Fruit fly (Drosophila melanogaster) whole organism, embryonic: ENCODE measurements around the gene CG9926.

ENCODE experiments used
- ATbp ChIP-seq: fragments of 200-800 bp; sonication (Bioruptor generic); optimal IDR thresholded peaks from 2 replicates; lab custom pipeline; 2017; ENCODE audit warnings: missing biosample characterization, mild to moderate bottlenecking, missing genetic modification characterization, missing genetic modification reagents
- Aef1 ChIP-seq: fragments of 200-800 bp; sonication (Bioruptor generic); IDR thresholded peaks from 3 replicates; pipeline ENCODE4 v1.3.6; 2022; ENCODE audit warnings: missing biosample characterization, missing genetic modification characterization
- CG10267 ChIP-seq: fragments of 200-800 bp; sonication (Bioruptor generic); optimal IDR thresholded peaks from 2 replicates; lab custom pipeline; 2018; ENCODE audit warnings: missing biosample characterization, mild to moderate bottlenecking, missing genetic modification characterization, moderate library complexity
- CG11398 ChIP-seq: fragments of 200-800 bp; sonication (Bioruptor generic); optimal IDR thresholded peaks from 2 replicates; lab custom pipeline; 2016; ENCODE audit warnings: missing biosample characterization, missing genetic modification characterization
- CG12236 ChIP-seq: fragments of 200-800 bp; sonication (Bioruptor generic); optimal IDR thresholded peaks from 2 replicates; lab custom pipeline; 2016; ENCODE audit warnings: missing biosample characterization, missing genetic modification characterization
- CG12659 ChIP-seq: fragments of 200-800 bp; sonication (Bioruptor generic); optimal IDR thresholded peaks from 3 replicates; lab custom pipeline; 2017; ENCODE audit warnings: mild to moderate bottlenecking, missing biosample characterization, missing genetic modification reagents, missing genetic modification characterization
- CG12744 ChIP-seq: fragments of 200-800 bp; sonication (Bioruptor generic); optimal IDR thresholded peaks from 2 replicates; lab custom pipeline; 2016; ENCODE audit warnings: missing biosample characterization, missing genetic modification characterization
- CG13123 ChIP-seq: fragments of 200-800 bp; sonication (Bioruptor generic); optimal IDR thresholded peaks from 2 replicates; lab custom pipeline; 2016; ENCODE audit warnings: missing biosample characterization, missing genetic modification characterization
- CG13296 ChIP-seq: fragments of 200-800 bp; sonication (Bioruptor generic); optimal IDR thresholded peaks from 3 replicates; lab custom pipeline; 2018; ENCODE audit warnings: missing biosample characterization, mild to moderate bottlenecking, missing genetic modification characterization
- CG13894 ChIP-seq: fragments of 200-800 bp; sonication (Bioruptor generic); optimal IDR thresholded peaks from 3 replicates; lab custom pipeline; 2018; ENCODE audit warnings: missing biosample characterization, mild to moderate bottlenecking, missing genetic modification characterization, moderate library complexity
- CG1529 ChIP-seq: fragments of 200-800 bp; sonication (Bioruptor generic); optimal IDR thresholded peaks from 3 replicates; lab custom pipeline; 2018; ENCODE audit warnings: missing biosample characterization, missing genetic modification characterization
- CG17802 ChIP-seq: fragments of 200-800 bp; sonication (Bioruptor generic); optimal IDR thresholded peaks from 2 replicates; lab custom pipeline; 2018; ENCODE audit warnings: missing biosample characterization, mild to moderate bottlenecking, missing genetic modification characterization, moderate library complexity
- CG18262 ChIP-seq: fragments of 200-800 bp; optimal IDR thresholded peaks from 3 replicates; lab custom pipeline; 2019; ENCODE audit warnings: missing biosample characterization, mild to moderate bottlenecking, missing genetic modification characterization, moderate library complexity
- CG2120 ChIP-seq: fragments of 200-800 bp; sonication (Bioruptor generic); optimal IDR thresholded peaks from 3 replicates; lab custom pipeline; 2016; ENCODE audit warnings: missing biosample characterization, missing genetic modification characterization
- CG2129 ChIP-seq: fragments of 200-800 bp; sonication (Bioruptor generic); IDR thresholded peaks from 2 replicates; pipeline ENCODE4 v1.3.6; 2022; ENCODE audit warnings: missing biosample characterization, missing genetic modification characterization; ENCODE audit not compliant: partially characterized antibody
- CG30431 ChIP-seq: fragments of 200-800 bp; sonication (Bioruptor generic); optimal IDR thresholded peaks from 2 replicates; lab custom pipeline; 2017; ENCODE audit warnings: missing biosample characterization, missing genetic modification characterization
- CG31224 ChIP-seq: fragments of 200-800 bp; sonication (Bioruptor generic); IDR thresholded peaks from 2 replicates; pipeline ENCODE4 v1.3.6; 2022; ENCODE audit warnings: missing biosample characterization, missing genetic modification characterization
- CG3163 ChIP-seq: fragments of 200-800 bp; sonication (Bioruptor generic); optimal IDR thresholded peaks from 3 replicates; lab custom pipeline; 2016; ENCODE audit warnings: missing biosample characterization, missing genetic modification characterization
- CG32767 ChIP-seq: fragments of 200-800 bp; sonication (Bioruptor generic); IDR thresholded peaks from 2 replicates; pipeline ENCODE4 v1.3.6; 2022; ENCODE audit warnings: missing biosample characterization, missing genetic modification characterization
- CG33557 ChIP-seq: fragments of 200-800 bp; sonication (Bioruptor generic); optimal IDR thresholded peaks from 2 replicates; lab custom pipeline; 2019; ENCODE audit warnings: missing biosample characterization, mild to moderate bottlenecking, missing genetic modification characterization, moderate library complexity
- CG3726 ChIP-seq: fragments of 200-800 bp; sonication (Bioruptor generic); IDR thresholded peaks from 3 replicates; pipeline ENCODE4, ENCODE4 v1.3.6; 2022; ENCODE audit warnings: missing biosample characterization, missing genetic modification characterization
- CG5953 ChIP-seq: fragments of 200-800 bp; sonication (Bioruptor generic); IDR thresholded peaks from 2 replicates; pipeline ENCODE4 v1.3.6; 2022; ENCODE audit warnings: missing biosample characterization, missing genetic modification characterization
- CG7357 ChIP-seq: fragments of 200-800 bp; sonication (Bioruptor generic); IDR thresholded peaks from 3 replicates; pipeline ENCODE4 v1.3.6; 2022; ENCODE audit warnings: missing biosample characterization, missing genetic modification characterization
- CG8359 ChIP-seq: fragments of 200-800 bp; sonication (Bioruptor generic); optimal IDR thresholded peaks from 2 replicates; lab custom pipeline; 2017; ENCODE audit warnings: missing biosample characterization, mild to moderate bottlenecking, missing genetic modification characterization, borderline replicate concordance
- CG8924 ChIP-seq: fragments of 200-800 bp; optimal IDR thresholded peaks from 3 replicates; lab custom pipeline; 2019; ENCODE audit warnings: missing biosample characterization, mild to moderate bottlenecking, missing genetic modification characterization, moderate library complexity
- D19A ChIP-seq: fragments of 200-800 bp; optimal IDR thresholded peaks from 3 replicates; lab custom pipeline; 2019; ENCODE audit warnings: missing biosample characterization, mild to moderate bottlenecking, missing genetic modification characterization, moderate library complexity
- Deaf1 ChIP-seq: fragments of 200-800 bp; optimal IDR thresholded peaks from 3 replicates; lab custom pipeline; 2019; ENCODE audit warnings: missing biosample characterization, mild to moderate bottlenecking, missing genetic modification characterization, moderate library complexity
- Doc2 ChIP-seq: fragments of 200-800 bp; sonication (Bioruptor generic); IDR thresholded peaks from 2 replicates; pipeline ENCODE4 v1.3.6; 2022; ENCODE audit warnings: missing biosample characterization, missing genetic modification characterization
- Dp ChIP-seq: fragments of 200-800 bp; sonication (Bioruptor generic); optimal IDR thresholded peaks from 2 replicates; lab custom pipeline; 2018; ENCODE audit warnings: missing biosample characterization, mild to moderate bottlenecking, missing genetic modification characterization, moderate library complexity
- Hand ChIP-seq: fragments of 200-800 bp; sonication (Bioruptor generic); optimal IDR thresholded peaks from 2 replicates; lab custom pipeline; 2017; ENCODE audit warnings: mild to moderate bottlenecking, missing biosample characterization, missing genetic modification reagents, missing genetic modification characterization
- Hmx ChIP-seq: fragments of 200-800 bp; sonication (Bioruptor generic); optimal IDR thresholded peaks from 2 replicates; lab custom pipeline; 2016; ENCODE audit warnings: missing biosample characterization, missing genetic modification characterization
- Mes4 ChIP-seq: fragments of 200-800 bp; sonication (Bioruptor generic); optimal IDR thresholded peaks from 2 replicates; lab custom pipeline; 2016; ENCODE audit warnings: missing biosample characterization, missing genetic modification characterization
- NC2β ChIP-seq: fragments of 200-800 bp; sonication (Bioruptor generic); optimal IDR thresholded peaks from 2 replicates; lab custom pipeline; 2016; ENCODE audit warnings: missing biosample characterization, missing genetic modification characterization
- Ptx1 ChIP-seq: fragments of 200-800 bp; sonication (Bioruptor generic); IDR thresholded peaks from 2 replicates; pipeline ENCODE4 v1.3.6; 2022; ENCODE audit warnings: missing biosample characterization, missing genetic modification characterization
- Six4 ChIP-seq: fragments of 200-800 bp; sonication (Bioruptor generic); optimal IDR thresholded peaks from 2 replicates; lab custom pipeline; 2016; ENCODE audit warnings: missing biosample characterization, missing genetic modification characterization
- ash1 ChIP-seq: fragments of 200-800 bp; sonication (Bioruptor generic); optimal IDR thresholded peaks from 2 replicates; lab custom pipeline; 2018; ENCODE audit warnings: missing biosample characterization, mild to moderate bottlenecking, missing genetic modification characterization
- cato ChIP-seq: fragments of 200-800 bp; sonication (Bioruptor generic); optimal IDR thresholded peaks from 2 replicates; lab custom pipeline; 2016; ENCODE audit warnings: missing biosample characterization, missing genetic modification characterization, borderline replicate concordance
- caup ChIP-seq: fragments of 200-800 bp; sonication (Bioruptor generic); optimal IDR thresholded peaks from 3 replicates; lab custom pipeline; 2017; ENCODE audit warnings: missing biosample characterization, mild to moderate bottlenecking, missing genetic modification characterization, moderate library complexity; ENCODE audit not compliant: severe bottlenecking
- gfzf ChIP-seq: fragments of 200-800 bp; sonication (Bioruptor generic); optimal IDR thresholded peaks from 2 replicates; lab custom pipeline; 2016; ENCODE audit warnings: missing biosample characterization, mild to moderate bottlenecking, missing genetic modification characterization, moderate library complexity
- jumu ChIP-seq: fragments of 200-800 bp; sonication (Bioruptor generic); optimal IDR thresholded peaks from 3 replicates; lab custom pipeline; 2016; ENCODE audit warnings: missing biosample characterization, missing genetic modification characterization
- kah ChIP-seq: fragments of 200-800 bp; sonication (Bioruptor generic); optimal IDR thresholded peaks from 2 replicates; lab custom pipeline; 2018; ENCODE audit warnings: missing biosample characterization, mild to moderate bottlenecking, missing genetic modification characterization
- kay ChIP-seq: fragments of 200-800 bp; sonication (Bioruptor generic); optimal IDR thresholded peaks from 2 replicates; lab custom pipeline; 2016; ENCODE audit warnings: missing biosample characterization, missing genetic modification characterization
- lilli ChIP-seq: fragments of 200-800 bp; sonication (Bioruptor generic); optimal IDR thresholded peaks from 3 replicates; lab custom pipeline; 2016; ENCODE audit warnings: missing biosample characterization, missing genetic modification characterization
- luna ChIP-seq: fragments of 200-800 bp; sonication (Bioruptor generic); optimal IDR thresholded peaks from 2 replicates; lab custom pipeline; 2016; ENCODE audit warnings: missing biosample characterization, missing genetic modification characterization
- nerfin-2 ChIP-seq: fragments of 200-800 bp; sonication (Bioruptor generic); IDR thresholded peaks from 2 replicates; pipeline ENCODE4 v1.3.6; 2022; ENCODE audit warnings: missing biosample characterization, missing genetic modification characterization; ENCODE audit not compliant: partially characterized antibody
- pnt ChIP-seq: fragments of 200-800 bp; sonication (Bioruptor generic); optimal IDR thresholded peaks from 3 replicates; lab custom pipeline; 2016; ENCODE audit warnings: missing biosample characterization, missing genetic modification characterization
- psq ChIP-seq: fragments of 200-800 bp; sonication (Bioruptor generic); optimal IDR thresholded peaks from 2 replicates; lab custom pipeline; 2017; ENCODE audit warnings: missing biosample characterization, missing genetic modification characterization
- sqz ChIP-seq: fragments of 200-800 bp; sonication (Bioruptor generic); optimal IDR thresholded peaks from 3 replicates; lab custom pipeline; 2018; ENCODE audit warnings: missing biosample characterization, mild to moderate bottlenecking, missing genetic modification characterization
- tio ChIP-seq: fragments of 200-800 bp; sonication (Bioruptor generic); optimal IDR thresholded peaks from 2 replicates; lab custom pipeline; 2017; ENCODE audit warnings: missing biosample characterization, missing genetic modification characterization, inconsistent platforms
- z ChIP-seq: fragments of 200-800 bp; sonication (Bioruptor generic); IDR thresholded peaks from 3 replicates; pipeline ENCODE4 v1.3.6; 2022; ENCODE audit warnings: missing biosample characterization, missing genetic modification characterization

CG9926 gene

dm6 chr3R:13984922-13985581 lies 34.1 kb upstream of the CG9926 start (continued):
- TF ChIP-seq CG32767: peak; percentile 47; the same call in 1 of the 2 replicates
- peak; percentile 61 for TF ChIP-seq lilli (GFP tag; lab: Kevin White, UChicago)
- no peak for TF ChIP-seq Doc2 (GFP tag; lab: Robert Waterston, UW)
- TF ChIP-seq CG3726 (GFP tag; lab: Robert Waterston, UW): peak; percentile 71; the same call in 1 of the 3 replicates
- no peak for TF ChIP-seq gfzf
- no peak for TF ChIP-seq CG5953
- peak; percentile 77 for TF ChIP-seq NC2β (GFP tag; lab: Kevin White, UChicago)
- peak; percentile 28 for TF ChIP-seq CG12744 (GFP tag; lab: Kevin White, UChicago)
- peak; percentile 83 for TF ChIP-seq CG10267 (tag; lab: Kevin White, UChicago)
- TF ChIP-seq psq (GFP tag; lab: Kevin White, UChicago): peak; percentile 26
- TF ChIP-seq Six4 (GFP tag; lab: Kevin White, UChicago): peak; percentile 53
- TF ChIP-seq cato (GFP tag; lab: Kevin White, UChicago): peak; percentile 6
- TF ChIP-seq CG8924: peak; percentile 86
- peak; percentile 21 for TF ChIP-seq CG12236
- TF ChIP-seq Ptx1 (GFP tag; lab: Robert Waterston, UW): peak; percentile 64
- no peak for TF ChIP-seq caup (GFP tag; lab: Kevin White, UChicago)
- no peak for TF ChIP-seq Dp
- peak; percentile 22 for TF ChIP-seq CG13123 (GFP tag; lab: Kevin White, UChicago)
- no peak for TF ChIP-seq luna
- peak; percentile 47 for TF ChIP-seq jumu
- peak; percentile 72 for TF ChIP-seq pnt (GFP tag; lab: Kevin White, UChicago)
- TF ChIP-seq sqz: peak; percentile 21
- TF ChIP-seq D19A (tag; lab: Kevin White, UChicago): peak; percentile 79
- TF ChIP-seq CG17802 (tag; lab: Kevin White, UChicago): peak; percentile 8
- TF ChIP-seq CG8359 (GFP tag; lab: Kevin White, UChicago): peak; percentile 58
- TF ChIP-seq CG31224 (GFP tag; lab: Robert Waterston, UW): no peak
- no peak for TF ChIP-seq CG2129 (GFP tag; lab: Robert Waterston, UW)
- peak; percentile 52 for TF ChIP-seq Mes4
- no peak for TF ChIP-seq nerfin-2 (GFP tag; lab: Robert Waterston, UW)
- peak; percentile 0 for TF ChIP-seq kah (GFP tag; lab: Kevin White, UChicago)
- peak; percentile 20 for TF ChIP-seq CG13296 (GFP tag; lab: Kevin White, UChicago)
- peak; percentile 6 for TF ChIP-seq CG2120 (GFP tag; lab: Kevin White, UChicago)
- peak; percentile 77 for TF ChIP-seq CG33557 (GFP tag; lab: Kevin White, UChicago)
- no peak for TF ChIP-seq ash1 (GFP tag; lab: Kevin White, UChicago)
- peak; percentile 5 for TF ChIP-seq kay
- TF ChIP-seq CG11398 (GFP tag; lab: Kevin White, UChicago): peak; percentile 9
- peak; percentile 36; the same call in 2 of the 3 replicates for TF ChIP-seq Aef1 (GFP tag; lab: Robert Waterston, UW)
- peak; percentile 30 for TF ChIP-seq Deaf1
- TF ChIP-seq CG12659 (GFP tag; lab: Kevin White, UChicago): peak; percentile 19
- TF ChIP-seq CG30431 (GFP tag; lab: Kevin White, UChicago): peak; percentile 52
- no peak for TF ChIP-seq z
- TF ChIP-seq CG18262 (tag; lab: Kevin White, UChicago): peak; percentile 90
- peak; percentile 44 for TF ChIP-seq CG1529
- TF ChIP-seq CG3163 (GFP tag; lab: Kevin White, UChicago): no peak
- no peak for TF ChIP-seq CG13894 (tag; lab: Kevin White, UChicago)
- TF ChIP-seq Hmx (GFP tag; lab: Kevin White, UChicago): no peak
- TF ChIP-seq Hand (GFP tag; lab: Kevin White, UChicago): no peak
- TF ChIP-seq CG7357 (GFP tag; lab: Robert Waterston, UW): 0 out of 3 replicates have a peak, but pooled peaks have one; percentile 53
- peak; percentile 46 for TF ChIP-seq tio
- peak; percentile 43 for TF ChIP-seq ATbp (GFP tag; lab: Kevin White, UChicago)
